Worm (Caenorhabditis elegans): ENCODE measurements around the gene F55A11.4.

The F55A11.4 gene

DNA sequence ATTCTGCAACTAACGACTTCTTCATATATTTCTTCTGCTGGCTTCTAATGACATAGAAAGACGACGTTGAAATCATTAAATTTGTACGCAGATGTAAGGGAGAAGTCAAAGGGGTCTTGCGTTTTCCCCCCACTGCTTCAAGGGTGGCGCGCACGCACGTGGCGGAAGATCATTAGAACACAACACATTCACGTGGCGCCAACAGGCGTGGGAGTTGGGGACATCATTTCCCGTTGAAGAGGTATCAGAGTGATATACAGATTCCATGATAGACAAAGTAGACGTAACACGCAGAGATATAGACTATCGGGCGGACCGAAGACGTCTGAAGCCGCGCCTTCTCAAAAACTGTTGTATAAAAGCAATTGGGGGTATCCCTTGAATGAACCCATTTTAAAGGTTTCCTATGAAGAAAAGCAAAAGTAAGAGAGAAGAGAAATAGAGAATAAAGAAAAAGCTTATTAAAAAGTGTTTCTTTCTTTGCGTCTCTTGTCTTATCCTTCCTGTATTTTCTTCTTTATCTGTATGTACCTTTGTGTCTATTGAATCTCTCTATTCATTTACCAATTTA, 29.1 kb downstream of the F55A11.4 start (continued):
- TF ChIP-seq T20F7.1 (GFP tag; optimal IDR thresholded peaks at IDR 0.05), result no peak
- peak; percentile 82 for TF ChIP-seq dmd-6 (GFP tag; IDR thresholded peaks at IDR 0.05)
- no peak for TF ChIP-seq Y75B8A.6 (GFP tag; IDR thresholded peaks at IDR 0.05)
- TF ChIP-seq mxl-2 (GFP tag; conservative IDR thresholded peaks at IDR 0.05), result peak; percentile 94
- no peak for TF ChIP-seq nhr-237 (tag; optimal IDR thresholded peaks at IDR 0.05)
- TF ChIP-seq daf-19 (GFP tag; conservative IDR thresholded peaks at IDR 0.05), result no peak
- no peak for TF ChIP-seq mdt-29 (GFP tag; IDR thresholded peaks at IDR 0.05)
- TF ChIP-seq nhr-6 (tag; optimal IDR thresholded peaks at IDR 0.05), result no peak
- TF ChIP-seq ceh-20 (GFP tag; IDR thresholded peaks at IDR 0.05), result peak; percentile 65; the same call in 1 of the 2 replicates
- TF ChIP-seq vab-7 (GFP tag; IDR thresholded peaks at IDR 0.05), result no peak
- TF ChIP-seq nhr-111 (GFP tag; optimal IDR thresholded peaks at IDR 0.05), result no peak
- no peak for TF ChIP-seq Y5F2A.4 (GFP tag; optimal IDR thresholded peaks at IDR 0.05)
- TF ChIP-seq tag-97 (GFP tag; IDR thresholded peaks at IDR 0.05), result no peak
- no peak; the same call in 1 of the 2 replicates for TF ChIP-seq lin-1 (GFP tag; IDR thresholded peaks at IDR 0.05)
- no peak for TF ChIP-seq ceh-32 (tag; optimal IDR thresholded peaks at IDR 0.05; ENCODE audit: poor library complexity)
- no peak for TF ChIP-seq ceh-28 (tag; optimal IDR thresholded peaks at IDR 0.05)
- peak; percentile 99 for TF ChIP-seq nhr-48 (tag; optimal IDR thresholded peaks at IDR 0.05)
- peak; percentile 99 for TF ChIP-seq mxl-3 (GFP tag; optimal IDR thresholded peaks at IDR 0.05)
- peak; percentile 11 for TF ChIP-seq gei-8 (GFP tag; optimal IDR thresholded peaks at IDR 0.05)
- TF ChIP-seq duxl-1 (tag; optimal IDR thresholded peaks at IDR 0.05; ENCODE audit: poor library complexity), result peak; percentile 28
- no peak for TF ChIP-seq madf-9 (GFP tag; conservative IDR thresholded peaks at IDR 0.05)

DNA sequence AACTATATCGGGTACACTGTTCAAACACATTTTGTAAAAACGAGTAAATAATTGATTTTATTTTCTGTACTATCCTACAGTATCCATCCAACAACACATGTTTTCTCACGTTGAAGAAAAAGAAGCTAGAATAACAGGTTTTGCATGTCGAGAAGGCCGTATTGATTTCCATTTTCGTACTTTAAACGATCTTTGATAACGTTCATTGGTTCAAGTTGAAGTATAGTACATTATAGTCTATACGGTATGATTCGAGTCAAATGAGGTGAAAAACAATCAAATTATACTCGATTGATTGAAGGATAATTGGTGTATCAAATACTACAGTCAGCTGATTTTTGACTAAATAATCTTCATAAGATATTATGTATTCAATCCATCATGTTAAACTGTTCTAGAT, 30.2 kb downstream of the F55A11.4 start:
- peak; percentile 1 for TF ChIP-seq dve-1 (tag; optimal IDR thresholded peaks at IDR 0.05; ENCODE audit: insufficient read depth)
- TF ChIP-seq lsy-2 (tag; optimal IDR thresholded peaks at IDR 0.05), result peak in 1 of 2 experiments; percentile 34
- no peak for TF ChIP-seq unc-39 (tag; optimal IDR thresholded peaks at IDR 0.05)
- TF ChIP-seq saeg-2 (GFP tag; IDR thresholded peaks at IDR 0.05), result no peak
- TF ChIP-seq skn-1 (tag; optimal IDR thresholded peaks at IDR 0.05), result no peak
- no peak for TF ChIP-seq daf-19 (GFP tag; conservative IDR thresholded peaks at IDR 0.05)
- no peak for TF ChIP-seq fkh-10 (GFP tag; optimal IDR thresholded peaks at IDR 0.05)
- TF ChIP-seq hlh-11 (tag; optimal IDR thresholded peaks at IDR 0.05), result peak; percentile 20
- peak in 1 of 2 experiments; percentile 17 for TF ChIP-seq mdl-1 (tag; optimal IDR thresholded peaks at IDR 0.05)
- no peak for TF ChIP-seq rbr-2 (tag; optimal IDR thresholded peaks at IDR 0.05)
- TF ChIP-seq nhr-28 (tag; optimal IDR thresholded peaks at IDR 0.05), result peak; percentile 28
- peak; percentile 24 for TF ChIP-seq T20F7.1 (GFP tag; optimal IDR thresholded peaks at IDR 0.05)
- peak; percentile 56 for TF ChIP-seq nhr-48 (tag; optimal IDR thresholded peaks at IDR 0.05)

DNA sequence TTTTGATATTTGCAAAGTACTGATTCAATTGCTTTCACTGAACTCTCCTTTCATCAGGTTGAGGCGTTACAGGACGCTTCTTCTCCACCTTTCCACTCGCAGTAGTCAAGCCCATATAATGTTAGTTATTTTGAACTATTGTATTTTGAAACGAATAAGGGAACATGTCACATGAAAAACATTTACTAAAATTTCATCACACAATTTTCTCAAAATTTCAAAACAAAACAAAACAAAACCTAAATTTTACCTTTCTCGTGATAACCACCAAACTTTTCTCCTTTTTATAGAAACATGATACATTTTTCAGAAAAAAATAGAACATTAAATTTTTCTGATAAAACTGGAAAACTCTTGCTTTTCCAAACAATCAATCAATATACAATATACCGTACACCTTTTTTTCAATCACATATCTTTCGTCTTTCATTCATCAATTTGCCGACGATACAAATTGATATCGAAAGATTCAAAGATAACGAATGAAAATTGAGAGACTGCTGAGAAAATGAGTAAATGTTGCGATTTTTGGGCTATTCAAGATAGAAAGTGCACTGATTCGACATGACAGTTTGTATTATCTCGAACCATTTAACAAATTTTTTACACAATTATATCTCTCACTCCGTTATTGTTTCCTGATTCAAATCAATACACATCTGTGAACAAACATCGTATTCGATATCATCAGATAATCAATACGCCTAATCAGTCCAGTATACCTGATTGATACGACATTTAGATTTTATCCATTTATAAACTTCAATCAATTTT, 31.0 kb downstream of the F55A11.4 start:
- TF ChIP-seq dve-1 (tag; optimal IDR thresholded peaks at IDR 0.05; ENCODE audit: insufficient read depth) (peak; percentile 51), jun-1 (tag; optimal IDR thresholded peaks at IDR 0.05) (no peak), nhr-48 (tag; optimal IDR thresholded peaks at IDR 0.05) (peak; percentile 83), mdl-1 (tag; optimal IDR thresholded peaks at IDR 0.05) (peak in 1 of 2 experiments; percentile 18), aha-1 (tag) (peak; percentile 91), lin-39 (tag; optimal IDR thresholded peaks at IDR 0.05) (no peak), lin-15B (tag; optimal IDR thresholded peaks at IDR 0.05) (no peak), lsy-2 (tag; optimal IDR thresholded peaks at IDR 0.05) (peak; percentile 18 to 56), unc-62 (GFP tag; optimal IDR thresholded peaks at IDR 0.05 in 1 of 2) (peak in 1 of 2 experiments; percentile 60), unc-62 (tag; optimal IDR thresholded peaks at IDR 0.05) (no peak), mxl-3 (GFP tag; optimal IDR thresholded peaks at IDR 0.05) (peak; percentile 23), nhr-42 (GFP tag; IDR thresholded peaks at IDR 0.05) (0 out of 2 replicates have a peak, but pooled peaks have one; percentile 35), hlh-11 (tag; optimal IDR thresholded peaks at IDR 0.05) (peak; percentile 47)
